Worm (Caenorhabditis elegans) whole organism, young adult: ENCODE data around the gene ZK353.3.

Experiments
- B0336.3 ChIP-seq: fragments of 200-800 bp; sonication (Bioruptor generic); IDR thresholded peaks from 2 replicates; pipeline ENCODE4 v1.3.6; 2022; ENCODE audit warnings: missing genetic modification characterization, missing compliant biosample characterization
- F22D6.2 ChIP-seq: sonication (generic microtip); optimal IDR thresholded peaks from 2 replicates; lab custom pipeline; 2016; ENCODE audit warnings: mild to moderate bottlenecking, missing genetic modification characterization, missing compliant biosample characterization
- F39B2.1 ChIP-seq: fragments of 200-800 bp; sonication (Bioruptor generic); IDR thresholded peaks from 2 replicates; pipeline ENCODE4 v1.3.6; 2022; ENCODE audit warnings: missing genetic modification reagents, missing genetic modification characterization, missing compliant biosample characterization
- K12H6.12 ChIP-seq: fragments of 200-800 bp; sonication (Bioruptor generic); optimal IDR thresholded peaks from 2 replicates; lab custom pipeline; 2018; ENCODE audit warnings: mild to moderate bottlenecking, missing genetic modification characterization, missing compliant biosample characterization
- ZK185.1 ChIP-seq: sonication (generic microtip); optimal IDR thresholded peaks from 2 replicates; lab custom pipeline; 2016; ENCODE audit warnings: mild to moderate bottlenecking, missing genetic modification characterization, missing compliant biosample characterization; ENCODE audit not compliant: poor library complexity, severe bottlenecking
- ama-1 ChIP-seq, 3 experiments: fragments of 150-350 bp in 1 of 3; sonication (generic microtip) in 2 of 3; optimal IDR thresholded peaks; 2 replicates each; lab custom pipeline; 2014 to 2018; ENCODE audit warnings: missing biosample characterization in 2 of 3, missing genetic modification characterization in 2 of 3, missing genetic modification reagents in 2 of 3
- athp-1 ChIP-seq: sonication (generic microtip); optimal IDR thresholded peaks from 2 replicates; lab custom pipeline; 2017; ENCODE audit warnings: mild to moderate bottlenecking, missing genetic modification characterization, missing compliant biosample characterization
- attf-5 ChIP-seq: fragments of 200-800 bp; sonication (Bioruptor generic); optimal IDR thresholded peaks from 2 replicates; lab custom pipeline; 2018; ENCODE audit warnings: mild to moderate bottlenecking, missing genetic modification characterization, missing compliant biosample characterization
- attf-6 ChIP-seq: fragments of 200-800 bp; sonication (Bioruptor generic); IDR thresholded peaks from 2 replicates; pipeline ENCODE4 v1.3.6; 2022; ENCODE audit warnings: missing genetic modification reagents, missing genetic modification characterization, missing compliant biosample characterization
- bed-1 ChIP-seq: fragments of 200-800 bp; sonication (Bioruptor generic); IDR thresholded peaks from 2 replicates; pipeline ENCODE4 v1.3.6; 2022; ENCODE audit warnings: missing genetic modification reagents, missing genetic modification characterization, missing compliant biosample characterization
- bed-2 ChIP-seq: fragments of 200-800 bp; sonication (Bioruptor generic); IDR thresholded peaks from 2 replicates; pipeline ENCODE4 v1.3.6; 2022; ENCODE audit warnings: missing genetic modification reagents, missing genetic modification characterization, missing compliant biosample characterization
- ccch-3 ChIP-seq: fragments of 200-800 bp; sonication (Bioruptor generic); optimal IDR thresholded peaks from 2 replicates; lab custom pipeline; 2018; ENCODE audit warnings: mild to moderate bottlenecking, missing genetic modification characterization, missing compliant biosample characterization
- cebp-1 ChIP-seq, 2 experiments: fragments of 200-800 bp in 1 of 2; sonication (Bioruptor generic) in 1 of 2; sonication (generic microtip) in 1 of 2; IDR thresholded peaks in 1 of 2; optimal IDR thresholded peaks in 1 of 2; 2 replicates each; pipeline versions ENCODE4 v1.3.6 to Lab custom; 2017 to 2022; ENCODE audit warnings: missing compliant biosample characterization in 2 of 2, missing genetic modification characterization in 2 of 2, mild to moderate bottlenecking in 1 of 2, missing genetic modification reagents in 1 of 2, moderate library complexity in 1 of 2
- ceh-27 ChIP-seq: fragments of 200-800 bp; sonication (Bioruptor generic); optimal IDR thresholded peaks from 2 replicates; lab custom pipeline; 2018; ENCODE audit warnings: mild to moderate bottlenecking, missing genetic modification characterization, moderate library complexity, missing compliant biosample characterization
- ceh-91 ChIP-seq: fragments of 200-800 bp; sonication (Bioruptor generic); IDR thresholded peaks from 2 replicates; pipeline ENCODE4 v1.3.6; 2022; ENCODE audit warnings: missing genetic modification reagents, missing genetic modification characterization, missing compliant biosample characterization
- die-1 ChIP-seq: sonication (generic microtip); optimal IDR thresholded peaks from 2 replicates; lab custom pipeline; 2016; ENCODE audit warnings: missing genotype, mild to moderate bottlenecking, missing genetic modification characterization, missing compliant biosample characterization
- egl-18 ChIP-seq: fragments of 200-800 bp; sonication (Bioruptor generic); IDR thresholded peaks from 2 replicates; pipeline ENCODE4 v1.3.6; 2022; ENCODE audit warnings: missing genetic modification reagents, missing genetic modification characterization, missing compliant biosample characterization
- egl-44 ChIP-seq: fragments of 200-800 bp; sonication (Bioruptor generic); IDR thresholded peaks from 2 replicates; pipeline ENCODE4 v1.3.6; 2022; ENCODE audit warnings: missing genetic modification reagents, missing genetic modification characterization, missing compliant biosample characterization
- egrh-3 ChIP-seq: fragments of 200-800 bp; sonication (Bioruptor generic); IDR thresholded peaks from 2 replicates; pipeline ENCODE4 v1.3.6; 2022; ENCODE audit warnings: missing genetic modification reagents, missing genetic modification characterization, missing compliant biosample characterization
- fkh-3 ChIP-seq: sonication (generic microtip); optimal IDR thresholded peaks from 2 replicates; lab custom pipeline; 2016; ENCODE audit warnings: mild to moderate bottlenecking, missing genetic modification characterization, missing compliant biosample characterization
- hmg-1.2 ChIP-seq: fragments of 200-800 bp; sonication (Bioruptor generic); IDR thresholded peaks from 2 replicates; pipeline ENCODE4 v1.3.6; 2022; ENCODE audit warnings: missing genetic modification reagents, missing genetic modification characterization, missing compliant biosample characterization
- hsf-1 ChIP-seq: fragments of 200-800 bp; sonication (Bioruptor generic); IDR thresholded peaks from 2 replicates; pipeline ENCODE4 v1.3.6; 2022; ENCODE audit warnings: missing genetic modification reagents, missing genetic modification characterization, missing compliant biosample characterization
- lag-1 ChIP-seq: fragments of 200-800 bp; sonication (Bioruptor generic); IDR thresholded peaks from 2 replicates; pipeline ENCODE4 v1.3.6; 2022; ENCODE audit warnings: missing genetic modification reagents, missing genetic modification characterization, missing compliant biosample characterization
- let-526 ChIP-seq: fragments of 200-800 bp; sonication (Bioruptor generic); IDR thresholded peaks from 2 replicates; pipeline ENCODE4 v1.3.6; 2022; ENCODE audit warnings: missing genetic modification reagents, missing genetic modification characterization, missing compliant biosample characterization
- lin-40 ChIP-seq: sonication (generic microtip); optimal IDR thresholded peaks from 2 replicates; lab custom pipeline; 2016; ENCODE audit warnings: missing genetic modification characterization, mild to moderate bottlenecking, missing compliant biosample characterization, missing genotype, missing genetic modification reagents
- lin-54 ChIP-seq: fragments of 200-800 bp; sonication (Bioruptor generic); optimal IDR thresholded peaks from 2 replicates; lab custom pipeline; 2018; ENCODE audit warnings: mild to moderate bottlenecking, missing genetic modification characterization, missing compliant biosample characterization
- lir-1 ChIP-seq: fragments of 200-800 bp; sonication (Bioruptor generic); conservative IDR thresholded peaks from 2 replicates; pipeline ENCODE4 v1.3.6; 2022; ENCODE audit warnings: missing genetic modification reagents, missing genetic modification characterization, missing compliant biosample characterization
- lsl-1 ChIP-seq: fragments of 200-800 bp; sonication (Bioruptor generic); optimal IDR thresholded peaks from 2 replicates; lab custom pipeline; 2018; ENCODE audit warnings: mild to moderate bottlenecking, missing genetic modification characterization, moderate library complexity, missing compliant biosample characterization
- madf-3 ChIP-seq: fragments of 200-800 bp; sonication (Bioruptor generic); IDR thresholded peaks from 2 replicates; pipeline ENCODE4 v1.3.6; 2022; ENCODE audit warnings: missing genetic modification reagents, missing genetic modification characterization, missing compliant biosample characterization
- mcd-1 ChIP-seq: fragments of 200-800 bp; sonication (Bioruptor generic); IDR thresholded peaks from 2 replicates; pipeline ENCODE4 v1.3.6; 2022; ENCODE audit warnings: missing genetic modification reagents, missing genetic modification characterization, missing compliant biosample characterization
- pbrm-1 ChIP-seq: fragments of 200-800 bp; sonication (Bioruptor generic); IDR thresholded peaks from 2 replicates; pipeline ENCODE4 v1.3.6; 2022; ENCODE audit warnings: missing genetic modification reagents, missing genetic modification characterization, missing compliant biosample characterization
- rcor-1 ChIP-seq: fragments of 200-800 bp; sonication (Bioruptor generic); IDR thresholded peaks from 2 replicates; pipeline ENCODE4 v1.3.6; 2022; ENCODE audit warnings: missing genetic modification reagents, missing genetic modification characterization, missing compliant biosample characterization
- rpc-1 ChIP-seq, 2 experiments: fragments of 150-350 bp in 1 of 2; sonication (generic microtip) in 1 of 2; optimal IDR thresholded peaks; 2 replicates each; lab custom pipeline; 2014 to 2018; ENCODE audit warnings: missing biosample characterization in 1 of 2, missing genetic modification characterization in 1 of 2, missing genetic modification reagents in 1 of 2, missing genotype in 1 of 2
- snpc-4 ChIP-seq, 5 experiments: fragments of 150-350 bp in 1 of 5; sonication (generic microtip) in 4 of 5; optimal IDR thresholded peaks; 2 replicates each; lab custom pipeline; 2014 to 2018; ENCODE audit warnings: missing genetic modification characterization in 5 of 5, missing biosample characterization in 3 of 5, antibody characterized with exemption in 2 of 5, mild to moderate bottlenecking in 2 of 5, missing compliant biosample characterization in 2 of 5, missing genotype in 2 of 5, moderate library complexity in 2 of 5, missing genetic modification reagents in 1 of 5
- tbp1 ChIP-seq: fragments of 200-800 bp; sonication (Bioruptor generic); optimal IDR thresholded peaks from 2 replicates; lab custom pipeline; 2018; ENCODE audit warnings: mild to moderate bottlenecking, missing genetic modification characterization, missing compliant biosample characterization
- tbx-9 ChIP-seq: sonication (generic microtip); optimal IDR thresholded peaks from 2 replicates; lab custom pipeline; 2016; ENCODE audit warnings: borderline replicate concordance, missing genetic modification characterization, inconsistent platforms, missing compliant biosample characterization
- tlf-1 ChIP-seq: fragments of 200-800 bp; sonication (Bioruptor generic); optimal IDR thresholded peaks from 2 replicates; lab custom pipeline; 2018; ENCODE audit warnings: mild to moderate bottlenecking, missing genetic modification characterization, missing compliant biosample characterization
- unc-62 ChIP-seq: fragments of 150-350 bp; optimal IDR thresholded peaks from 2 replicates; lab custom pipeline; 2014; ENCODE audit warnings: missing biosample characterization, missing genetic modification reagents, missing genetic modification characterization
- xnd-1 ChIP-seq: sonication (generic microtip); optimal IDR thresholded peaks from 2 replicates; lab custom pipeline; 2016; ENCODE audit warnings: missing genotype, missing genetic modification reagents, missing genetic modification characterization, missing compliant biosample characterization
- zfh-2 ChIP-seq: fragments of 200-800 bp; sonication (Bioruptor generic); conservative IDR thresholded peaks from 2 replicates; pipeline ENCODE4 v1.3.6; 2022; ENCODE audit warnings: missing genetic modification reagents, missing genetic modification characterization, missing compliant biosample characterization
- ztf-18 ChIP-seq: sonication (generic microtip); optimal IDR thresholded peaks from 2 replicates; lab custom pipeline; 2016; ENCODE audit warnings: missing genotype, mild to moderate bottlenecking, missing genetic modification characterization, missing compliant biosample characterization
- ztf-22 ChIP-seq: fragments of 200-800 bp; sonication (Bioruptor generic); optimal IDR thresholded peaks from 2 replicates; lab custom pipeline; 2018; ENCODE audit warnings: mild to moderate bottlenecking, missing genetic modification characterization, moderate library complexity, missing compliant biosample characterization
- ztf-25 ChIP-seq: fragments of 200-800 bp; sonication (Bioruptor generic); IDR thresholded peaks from 2 replicates; pipeline ENCODE4 v1.3.6; 2022; ENCODE audit warnings: missing genetic modification reagents, missing genetic modification characterization, missing compliant biosample characterization
- ztf-26 ChIP-seq: sonication (generic microtip); optimal IDR thresholded peaks from 2 replicates; lab custom pipeline; 2017; ENCODE audit warnings: missing genetic modification characterization, missing compliant biosample characterization

Gene ZK353.3

ce11 chrIII:8417968-8418267, 22.1 kb downstream of the ZK353.3 start, which contains the start of gene sor-1:
sor-1 (plus strand) TSS chrIII:8418168.
- TF ChIP-seq ztf-18 (tag; lab: Kevin White, UChicago) (no peak), athp-1 (no peak), bed-1 (GFP tag; lab: Robert Waterston, UW) (no peak), hsf-1 (GFP tag; lab: Robert Waterston, UW) (no peak), ccch-3 (no peak), ztf-25 (GFP tag; lab: Robert Waterston, UW) (no peak), hmg-1.2 (GFP tag; lab: Robert Waterston, UW) (no peak), attf-6 (GFP tag; lab: Robert Waterston, UW) (no peak)

ce11 chrIII:8425076-8425475, 29.3 kb downstream of the ZK353.3 start:
- TF ChIP-seq unc-62 (GFP tag; lab: Kevin White, UChicago) (peak; percentile 61), madf-3 (GFP tag; lab: Robert Waterston, UW) (no peak), mcd-1 (GFP tag; lab: Robert Waterston, UW) (peak; percentile 59), ztf-22 (no peak), fkh-3 (tag; lab: Kevin White, UChicago) (no peak), ceh-27 (GFP tag; lab: Kevin White, UChicago) (peak; percentile 49), rcor-1 (GFP tag; lab: Robert Waterston, UW) (peak; percentile 63), lin-54 (peak; percentile 43), cebp-1 (GFP tag; IDR thresholded peaks at IDR 0.05; lab: Robert Waterston, UW) (peak; percentile 67; the same call in 1 of the 2 replicates), cebp-1 (tag; optimal IDR thresholded peaks at IDR 0.05; lab: Kevin White, UChicago) (peak; percentile 83), rpc-1 (optimal IDR thresholded peaks at IDR 0.05; lab: Kevin White, UChicago) (no peak), rpc-1 (tag; optimal IDR thresholded peaks at IDR 0.05; lab: Kevin White, UChicago) (no peak), B0336.3 (peak; percentile 85), lag-1 (GFP tag; lab: Robert Waterston, UW) (no peak), egl-18 (GFP tag; lab: Robert Waterston, UW) (no peak), ccch-3 (no peak), bed-2 (GFP tag; lab: Robert Waterston, UW) (no peak), F39B2.1 (0 out of 2 replicates have a peak, but pooled peaks have one; percentile 50), egl-44 (GFP tag; lab: Robert Waterston, UW) (peak; percentile 52; the same call in 1 of the 2 replicates), attf-5 (peak; percentile 84), die-1 (tag; lab: Kevin White, UChicago) (peak; percentile 25), K12H6.12 (tag; lab: Kevin White, UChicago) (peak; percentile 83), tbp1 (GFP tag; lab: Kevin White, UChicago) (peak; percentile 47), ztf-18 (tag; lab: Kevin White, UChicago) (peak; percentile 38), zfh-2 (GFP tag; lab: Robert Waterston, UW) (peak; percentile 94), F22D6.2 (tag; lab: Kevin White, UChicago) (peak; percentile 35), ZK185.1 (peak; percentile 62), xnd-1 (no peak), ztf-26 (tag; lab: Kevin White, UChicago) (peak; percentile 54), athp-1 (no peak), lsl-1 (GFP tag; lab: Kevin White, UChicago) (no peak), ama-1 (optimal IDR thresholded peaks at IDR 0.05; lab: Kevin White, UChicago) (no peak), ama-1 (GFP tag; optimal IDR thresholded peaks at IDR 0.05; lab: Kevin White, UChicago) (no peak), tbx-9 (tag; lab: Kevin White, UChicago) (no peak), ceh-91 (GFP tag; lab: Robert Waterston, UW) (no peak), lin-40 (tag; lab: Kevin White, UChicago) (peak; percentile 74), lir-1 (GFP tag; lab: Robert Waterston, UW) (0 out of 2 replicates have a peak, but pooled peaks have one; percentile 9), pbrm-1 (GFP tag; lab: Robert Waterston, UW) (0 out of 2 replicates have a peak, but pooled peaks have one; percentile 16), snpc-4 (GFP tag; optimal IDR thresholded peaks at IDR 0.05; lab: Kevin White, UChicago) (no peak), snpc-4 (tag; optimal IDR thresholded peaks at IDR 0.05; lab: Kevin White, UChicago) (peak; percentile 22 to 64 (median 59)), tlf-1 (GFP tag; lab: Kevin White, UChicago) (no peak), egrh-3 (peak; percentile 41), let-526 (0 out of 2 replicates have a peak, but pooled peaks have one; percentile 40)
